Worm (Caenorhabditis elegans): ENCODE measurements around the gene spp-1.

DNA sequence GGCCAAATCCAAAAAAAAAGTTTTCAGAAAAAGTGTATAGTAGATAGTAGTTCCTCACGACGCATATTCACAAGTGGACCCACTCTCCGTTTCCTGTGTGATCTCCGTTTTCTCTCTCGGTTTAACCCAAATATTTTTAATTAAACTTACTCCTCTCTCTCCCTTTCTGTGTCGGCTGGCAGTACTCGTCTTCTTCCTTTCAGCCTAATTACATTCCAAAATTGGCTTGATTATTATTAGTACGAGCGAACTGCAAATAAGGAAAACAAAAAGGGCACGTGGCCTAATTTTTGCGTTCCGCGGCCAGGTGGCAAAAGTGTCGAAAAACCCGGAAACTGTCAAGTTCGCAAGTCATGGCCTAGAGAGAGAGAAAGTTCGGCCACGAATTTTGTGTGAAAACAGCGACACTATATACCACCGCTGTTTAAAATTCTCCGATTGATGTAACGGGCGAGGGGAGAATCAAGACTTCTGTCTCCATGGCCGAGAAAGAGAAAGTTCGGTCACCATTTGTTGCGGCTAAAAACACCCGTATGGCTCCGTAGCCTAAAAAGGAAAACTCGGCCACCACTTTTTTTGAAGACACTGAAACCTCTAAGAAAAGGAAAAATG is 41.5 kb upstream of the spp-1 start:
- TF ChIP-seq blmp-1 (tag; optimal IDR thresholded peaks at IDR 0.05; ENCODE audit: insufficient read depth) (no peak), unc-39 (tag; optimal IDR thresholded peaks at IDR 0.05) (no peak), dmd-4 (tag; optimal IDR thresholded peaks at IDR 0.05) (no peak), lin-39 (tag; optimal IDR thresholded peaks at IDR 0.05) (no peak), nhr-25 (tag; optimal IDR thresholded peaks at IDR 0.05) (no peak)

All from whole organism, L2 larva.